Worm (Caenorhabditis elegans) whole organism, late embryonic: ENCODE measurements around the gene clec-234.

Experiments used
- ceh-18 ChIP-seq: sonication (generic microtip); optimal IDR thresholded peaks from 2 replicates; lab custom pipeline; 2016; ENCODE audit warnings: missing genetic modification characterization, missing compliant biosample characterization
- fkh-6 ChIP-seq: sonication (generic microtip); optimal IDR thresholded peaks from 2 replicates; lab custom pipeline; 2016; ENCODE audit warnings: missing genetic modification characterization, missing compliant biosample characterization
- nhr-232 ChIP-seq: sonication (generic microtip); optimal IDR thresholded peaks from 2 replicates; lab custom pipeline; 2016; ENCODE audit warnings: missing genetic modification characterization, missing compliant biosample characterization
- odd-2 ChIP-seq: sonication (generic microtip); optimal IDR thresholded peaks from 2 replicates; lab custom pipeline; 2017; ENCODE audit warnings: antibody characterized with exemption, mild to moderate bottlenecking, missing genetic modification characterization, missing compliant biosample characterization
- sdc-2 ChIP-seq: sonication (generic microtip); optimal IDR thresholded peaks from 2 replicates; lab custom pipeline; 2016; ENCODE audit warnings: missing genotype, missing genetic modification characterization, missing compliant biosample characterization
- unc-42 ChIP-seq: sonication (generic microtip); optimal IDR thresholded peaks from 2 replicates; lab custom pipeline; 2016; ENCODE audit warnings: missing genotype, missing genetic modification characterization, missing compliant biosample characterization

- TF ChIP-seq unc-42 (tag; lab: Kevin White, UChicago), result no peak
- TF ChIP-seq ceh-18, result no peak
- TF ChIP-seq odd-2 (tag; lab: Kevin White, UChicago), result no peak
- no peak for TF ChIP-seq nhr-232
- TF ChIP-seq fkh-6, result no peak
- no peak for TF ChIP-seq sdc-2 (tag; lab: Kevin White, UChicago)
Observed at ce11 chrV:16395739-16396138, 37.6 kb downstream of the clec-234 start, which contains the start of gene F13A7.12.
